Worm (Caenorhabditis elegans): ENCODE data around the gene acly-1.

DNA sequence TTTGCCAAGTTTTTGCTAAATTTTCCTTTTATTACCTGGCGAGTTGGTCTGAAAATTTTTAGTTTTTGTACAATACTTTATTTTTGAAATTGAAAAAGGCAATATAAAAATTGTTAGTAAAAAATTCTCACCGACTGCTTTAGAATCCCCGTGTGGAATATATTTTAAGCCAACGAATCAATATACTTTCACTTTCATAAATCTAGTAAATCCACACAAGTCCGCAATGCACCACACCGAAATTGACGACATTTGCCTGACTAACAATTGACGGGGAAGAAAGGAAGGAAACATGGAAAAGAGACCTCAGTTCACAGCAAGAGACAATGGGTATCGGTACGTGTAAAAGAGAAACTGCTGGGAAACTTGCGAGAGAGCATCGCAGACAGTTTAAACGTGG, 20.2 kb downstream of the acly-1 start:
- no peak for TF ChIP-seq W03F9.2 (tag; optimal IDR thresholded peaks at IDR 0.05)
- TF ChIP-seq him-1 (tag; optimal IDR thresholded peaks at IDR 0.05), result no peak
